Worm (Caenorhabditis elegans) whole organism, young adult: ENCODE data around the gene F10E7.11.

Experiments used
- B0019.2 ChIP-seq: fragments of 200-800 bp; sonication (Bioruptor generic); conservative IDR thresholded peaks from 2 replicates; pipeline ENCODE4 v1.3.6; 2022; ENCODE audit warnings: missing genetic modification reagents, missing genetic modification characterization, missing compliant biosample characterization
- F49E8.2 ChIP-seq: sonication (generic microtip); optimal IDR thresholded peaks from 3 replicates; lab custom pipeline; 2017; ENCODE audit warnings: missing genetic modification characterization, mild to moderate bottlenecking, missing compliant biosample characterization, antibody characterized with exemption, moderate library complexity; ENCODE audit not compliant: insufficient read depth
- pha-4 ChIP-seq: fragments of 150-350 bp; sonication (generic microtip); optimal IDR thresholded peaks from 2 replicates; lab custom pipeline; 2014; ENCODE audit warnings: missing biosample characterization, missing genetic modification reagents, missing genetic modification characterization
- snpc-4 ChIP-seq, 5 experiments: fragments of 150-350 bp in 1 of 5; sonication (generic microtip) in 4 of 5; optimal IDR thresholded peaks; 2 replicates each; lab custom pipeline; 2014 to 2018; ENCODE audit warnings: missing genetic modification characterization in 5 of 5, missing biosample characterization in 3 of 5, antibody characterized with exemption in 2 of 5, mild to moderate bottlenecking in 2 of 5, missing compliant biosample characterization in 2 of 5, missing genotype in 2 of 5, moderate library complexity in 2 of 5, missing genetic modification reagents in 1 of 5
- unc-130 ChIP-seq: sonication (generic microtip); optimal IDR thresholded peaks from 2 replicates; lab custom pipeline; 2016; ENCODE audit warnings: missing genetic modification reagents, missing genetic modification characterization, missing compliant biosample characterization

DNA sequence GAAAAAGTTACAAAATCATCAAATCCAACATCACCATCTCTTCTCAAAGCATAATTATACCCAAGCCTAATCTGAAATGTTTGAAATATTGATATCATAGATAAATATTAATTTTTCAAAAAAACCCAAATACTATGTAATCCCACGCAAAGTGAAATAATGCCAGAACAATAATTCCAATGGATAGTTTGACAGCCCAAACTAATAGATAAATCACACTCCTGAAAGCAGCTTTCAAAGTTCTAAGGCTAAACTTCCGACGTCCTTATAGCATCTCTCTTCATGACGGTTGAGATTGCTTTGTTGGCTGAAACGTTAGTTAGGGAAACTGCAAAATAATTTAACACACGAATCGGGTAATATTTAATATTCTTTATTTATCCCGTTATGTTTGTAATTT lies 23.5 kb downstream of the F10E7.11 start:
- no peak for TF ChIP-seq F49E8.2 (tag; lab: Kevin White, UChicago)
- no peak for TF ChIP-seq unc-130 (GFP tag; lab: Kevin White, UChicago)
- no peak for TF ChIP-seq snpc-4 (GFP tag; optimal IDR thresholded peaks at IDR 0.05; lab: Kevin White, UChicago)
- no peak for TF ChIP-seq snpc-4 (tag; optimal IDR thresholded peaks at IDR 0.05; lab: Kevin White, UChicago)
- TF ChIP-seq B0019.2 (GFP tag; lab: Robert Waterston, UW), result no peak
- no peak for TF ChIP-seq pha-4 (tag; lab: Kevin White, UChicago)
